Fruit fly (Drosophila melanogaster) whole organism, embryonic: ENCODE data around the gene Atox1.
A peak's percentile ranks its signal among the peaks of the same experiment; 100 is the strongest.

ENCODE experiments used
- BEAF-32 ChIP-seq: fragments of 200-800 bp; sonication (Bioruptor generic); optimal IDR thresholded peaks from 3 replicates; lab custom pipeline; 2017; ENCODE audit warnings: missing biosample characterization, missing genetic modification characterization, mild to moderate bottlenecking, moderate library complexity, missing genetic modification reagents
- Blimp-1 ChIP-seq: fragments of 200-800 bp; sonication (Bioruptor generic); optimal IDR thresholded peaks from 3 replicates; lab custom pipeline; 2018; ENCODE audit warnings: missing biosample characterization, missing genetic modification characterization, mild to moderate bottlenecking, moderate library complexity, missing genetic modification reagents
- CG10366 ChIP-seq: fragments of 200-800 bp; sonication (Bioruptor generic); IDR thresholded peaks from 2 replicates; pipeline ENCODE4 v1.3.6; 2022; ENCODE audit warnings: missing biosample characterization, missing genetic modification characterization
- CG10462 ChIP-seq: fragments of 200-800 bp; sonication (Bioruptor generic); optimal IDR thresholded peaks from 2 replicates; lab custom pipeline; 2016; ENCODE audit warnings: missing biosample characterization, missing genetic modification characterization
- CG10543 ChIP-seq: fragments of 200-800 bp; sonication (Bioruptor generic); optimal IDR thresholded peaks from 3 replicates; lab custom pipeline; 2017; ENCODE audit warnings: missing biosample characterization, mild to moderate bottlenecking, missing genetic modification characterization, moderate library complexity
- CG14014 ChIP-seq: fragments of 200-800 bp; sonication (Bioruptor generic); IDR thresholded peaks from 2 replicates; pipeline ENCODE4 v1.3.6; 2022; ENCODE audit warnings: missing biosample characterization, missing genetic modification characterization
- CG14050 ChIP-seq: fragments of 200-800 bp; sonication (Bioruptor generic); IDR thresholded peaks from 3 replicates; pipeline ENCODE4 v1.3.6; 2022; ENCODE audit warnings: missing biosample characterization, missing genetic modification characterization
- CG14710 ChIP-seq: fragments of 200-800 bp; sonication (Bioruptor generic); optimal IDR thresholded peaks from 3 replicates; lab custom pipeline; 2019; ENCODE audit warnings: missing biosample characterization, mild to moderate bottlenecking, missing genetic modification characterization, moderate library complexity
- CG18599 ChIP-seq: fragments of 200-800 bp; sonication (Bioruptor generic); optimal IDR thresholded peaks from 3 replicates; lab custom pipeline; 2017; ENCODE audit warnings: missing biosample characterization, missing genetic modification characterization, mild to moderate bottlenecking, moderate library complexity, missing genetic modification reagents
- CG2116 ChIP-seq: fragments of 200-800 bp; sonication (Bioruptor generic); optimal IDR thresholded peaks from 3 replicates; lab custom pipeline; 2018; ENCODE audit warnings: missing biosample characterization, mild to moderate bottlenecking, missing genetic modification characterization
- CG30020 ChIP-seq: fragments of 200-800 bp; optimal IDR thresholded peaks from 2 replicates; lab custom pipeline; 2019; ENCODE audit warnings: missing biosample characterization, mild to moderate bottlenecking, missing genetic modification characterization, moderate library complexity
- CG34224 ChIP-seq: fragments of 200-800 bp; sonication (Bioruptor generic); IDR thresholded peaks from 3 replicates; pipeline ENCODE4 v1.3.6; 2022; ENCODE audit warnings: missing biosample characterization, missing genetic modification characterization; ENCODE audit not compliant: partially characterized antibody
- CG34422 ChIP-seq: fragments of 200-800 bp; sonication (Bioruptor generic); IDR thresholded peaks from 3 replicates; pipeline ENCODE4 v1.3.6; 2022; ENCODE audit warnings: missing biosample characterization, missing genetic modification characterization
- CG3995 ChIP-seq: fragments of 200-800 bp; sonication (Bioruptor generic); optimal IDR thresholded peaks from 3 replicates; lab custom pipeline; 2016; ENCODE audit warnings: missing biosample characterization, missing genetic modification characterization
- CG4424 ChIP-seq: fragments of 200-800 bp; sonication (Bioruptor generic); optimal IDR thresholded peaks from 3 replicates; lab custom pipeline; 2016; ENCODE audit warnings: missing biosample characterization, missing genetic modification characterization
- CG4617 ChIP-seq: fragments of 200-800 bp; sonication (Bioruptor generic); optimal IDR thresholded peaks from 3 replicates; lab custom pipeline; 2016; ENCODE audit warnings: missing biosample characterization, missing genetic modification characterization, borderline replicate concordance
- CG6683 ChIP-seq: fragments of 200-800 bp; sonication (Bioruptor generic); optimal IDR thresholded peaks from 2 replicates; lab custom pipeline; 2017; ENCODE audit warnings: missing biosample characterization, mild to moderate bottlenecking, missing genetic modification characterization, missing genetic modification reagents
- CG6765 ChIP-seq: fragments of 200-800 bp; sonication (Bioruptor generic); optimal IDR thresholded peaks from 3 replicates; lab custom pipeline; 2017; ENCODE audit warnings: missing biosample characterization, mild to moderate bottlenecking, missing genetic modification characterization
- CG7372 ChIP-seq: fragments of 200-800 bp; sonication (Bioruptor generic); IDR thresholded peaks from 2 replicates; pipeline ENCODE4 v1.3.6; 2022; ENCODE audit warnings: missing biosample characterization, missing genetic modification characterization
- CG7928 ChIP-seq: fragments of 200-800 bp; sonication (Bioruptor generic); optimal IDR thresholded peaks from 2 replicates; lab custom pipeline; 2017; ENCODE audit warnings: missing biosample characterization, mild to moderate bottlenecking, missing genetic modification characterization
- CG9797 ChIP-seq: fragments of 200-800 bp; sonication (Bioruptor generic); optimal IDR thresholded peaks from 3 replicates; lab custom pipeline; 2018; ENCODE audit warnings: missing biosample characterization, mild to moderate bottlenecking, missing genetic modification characterization
- CHES-1-like ChIP-seq: fragments of 200-800 bp; sonication (Bioruptor generic); optimal IDR thresholded peaks from 2 replicates; lab custom pipeline; 2016; ENCODE audit warnings: missing biosample characterization, missing genetic modification characterization
- CkIIα-i1 ChIP-seq: fragments of 200-800 bp; sonication (Bioruptor generic); IDR thresholded peaks from 2 replicates; pipeline ENCODE4 v1.3.6; 2022; ENCODE audit warnings: missing biosample characterization, missing genetic modification characterization
- Doc2 ChIP-seq: fragments of 200-800 bp; sonication (Bioruptor generic); IDR thresholded peaks from 2 replicates; pipeline ENCODE4 v1.3.6; 2022; ENCODE audit warnings: missing biosample characterization, missing genetic modification characterization
- Ets97D ChIP-seq: fragments of 200-800 bp; sonication (Bioruptor generic); optimal IDR thresholded peaks from 3 replicates; lab custom pipeline; 2016; ENCODE audit warnings: missing biosample characterization, missing genetic modification characterization
- GATAe ChIP-seq: fragments of 200-800 bp; sonication (Bioruptor generic); conservative IDR thresholded peaks from 2 replicates; pipeline ENCODE4 v1.3.6; 2022; ENCODE audit warnings: missing biosample characterization, missing genetic modification characterization
- Hr51 ChIP-seq, 2 experiments: fragments of 200-800 bp; sonication (Bioruptor generic); optimal IDR thresholded peaks; 2 replicates in 1 of 2; 3 replicates in 1 of 2; lab custom pipeline; 2016 to 2018; ENCODE audit warnings: missing biosample characterization in 2 of 2, missing genetic modification characterization in 2 of 2, mild to moderate bottlenecking in 1 of 2, moderate library complexity in 1 of 2
- MBD-R2 ChIP-seq: fragments of 200-800 bp; sonication (Bioruptor generic); IDR thresholded peaks from 2 replicates; pipeline ENCODE4 v1.3.6; 2022; ENCODE audit warnings: missing biosample characterization, missing genetic modification characterization
- NfI ChIP-seq: fragments of 200-800 bp; sonication (Bioruptor generic); optimal IDR thresholded peaks from 3 replicates; lab custom pipeline; 2018; ENCODE audit warnings: missing biosample characterization, mild to moderate bottlenecking, missing genetic modification characterization, moderate library complexity
- Pdp1 ChIP-seq, 2 experiments: fragments of 200-800 bp; sonication (Bioruptor generic); optimal IDR thresholded peaks; 3 replicates each; lab custom pipeline; 2016; ENCODE audit warnings: missing biosample characterization in 2 of 2, missing genetic modification characterization in 2 of 2, mild to moderate bottlenecking in 1 of 2, moderate library complexity in 1 of 2
- Sox100B ChIP-seq: fragments of 200-800 bp; sonication (Bioruptor generic); optimal IDR thresholded peaks from 3 replicates; lab custom pipeline; 2018; ENCODE audit warnings: missing biosample characterization, mild to moderate bottlenecking, missing genetic modification characterization
- Usf ChIP-seq: fragments of 200-800 bp; sonication (Bioruptor generic); optimal IDR thresholded peaks from 2 replicates; lab custom pipeline; 2017; ENCODE audit warnings: missing genotype, missing biosample characterization, missing genetic modification characterization
- br ChIP-seq: fragments of >200 bp; optimal IDR thresholded peaks from 2 replicates; lab custom pipeline; 2017
- cwo ChIP-seq: fragments of 200-800 bp; sonication (Bioruptor generic); optimal IDR thresholded peaks from 3 replicates; lab custom pipeline; 2017; ENCODE audit warnings: missing biosample characterization, missing genetic modification characterization, mild to moderate bottlenecking, moderate library complexity, missing genetic modification reagents
- dm ChIP-seq: fragments of 200-800 bp; sonication (Bioruptor generic); optimal IDR thresholded peaks from 3 replicates; lab custom pipeline; 2016; ENCODE audit warnings: missing biosample characterization, missing genetic modification characterization
- gfzf ChIP-seq: fragments of 200-800 bp; sonication (Bioruptor generic); optimal IDR thresholded peaks from 2 replicates; lab custom pipeline; 2016; ENCODE audit warnings: missing biosample characterization, mild to moderate bottlenecking, missing genetic modification characterization, moderate library complexity
- grau ChIP-seq: fragments of 200-800 bp; optimal IDR thresholded peaks from 3 replicates; lab custom pipeline; 2019; ENCODE audit warnings: missing biosample characterization, mild to moderate bottlenecking, missing genetic modification characterization, moderate library complexity
- gsb-n ChIP-seq: fragments of 200-800 bp; sonication (Bioruptor generic); optimal IDR thresholded peaks from 3 replicates; lab custom pipeline; 2018; ENCODE audit warnings: missing biosample characterization, mild to moderate bottlenecking, missing genetic modification characterization
- kni ChIP-seq: fragments of 200-800 bp; sonication (Bioruptor generic); optimal IDR thresholded peaks from 3 replicates; lab custom pipeline; 2017; ENCODE audit warnings: mild to moderate bottlenecking, missing biosample characterization, missing genetic modification reagents, missing genetic modification characterization
- luna ChIP-seq: fragments of 200-800 bp; sonication (Bioruptor generic); optimal IDR thresholded peaks from 2 replicates; lab custom pipeline; 2016; ENCODE audit warnings: missing biosample characterization, missing genetic modification characterization
- nau ChIP-seq: fragments of 200-800 bp; sonication (Bioruptor generic); optimal IDR thresholded peaks from 3 replicates; lab custom pipeline; 2017; ENCODE audit warnings: missing biosample characterization, mild to moderate bottlenecking, missing genetic modification characterization, missing genetic modification reagents
- otp ChIP-seq: fragments of 200-800 bp; sonication (Bioruptor generic); IDR thresholded peaks from 3 replicates; pipeline ENCODE4, ENCODE4 v1.3.6; 2022; ENCODE audit warnings: missing biosample characterization, missing genetic modification characterization
- pzg ChIP-seq: fragments of 200-800 bp; sonication (Bioruptor generic); optimal IDR thresholded peaks from 3 replicates; lab custom pipeline; 2018; ENCODE audit warnings: missing biosample characterization, mild to moderate bottlenecking, missing genetic modification characterization, moderate library complexity
- repo ChIP-seq: fragments of 200-800 bp; sonication (Bioruptor generic); optimal IDR thresholded peaks from 2 replicates; lab custom pipeline; 2016; ENCODE audit warnings: missing biosample characterization, missing genetic modification characterization
- salm ChIP-seq: fragments of 200-800 bp; sonication (Bioruptor generic); optimal IDR thresholded peaks from 2 replicates; lab custom pipeline; 2018; ENCODE audit warnings: missing biosample characterization, mild to moderate bottlenecking, missing genetic modification characterization
- sqz ChIP-seq: fragments of 200-800 bp; sonication (Bioruptor generic); optimal IDR thresholded peaks from 3 replicates; lab custom pipeline; 2018; ENCODE audit warnings: missing biosample characterization, mild to moderate bottlenecking, missing genetic modification characterization
- stwl ChIP-seq: fragments of 200-800 bp; sonication (Bioruptor generic); optimal IDR thresholded peaks from 3 replicates; lab custom pipeline; 2018; ENCODE audit warnings: missing biosample characterization, mild to moderate bottlenecking, missing genetic modification characterization, moderate library complexity
- wek ChIP-seq: fragments of 200-800 bp; sonication (Bioruptor generic); optimal IDR thresholded peaks from 3 replicates; lab custom pipeline; 2018; ENCODE audit warnings: missing biosample characterization, mild to moderate bottlenecking, missing genetic modification characterization, moderate library complexity
- zen ChIP-seq: fragments of 200-800 bp; sonication (Bioruptor generic); optimal IDR thresholded peaks from 3 replicates; lab custom pipeline; 2018; ENCODE audit warnings: missing biosample characterization, mild to moderate bottlenecking, missing genetic modification characterization, moderate library complexity
- zen2 ChIP-seq: fragments of 200-800 bp; sonication (Bioruptor generic); IDR thresholded peaks from 3 replicates; pipeline ENCODE4 v1.3.6; 2022; ENCODE audit warnings: missing biosample characterization, missing genetic modification characterization; ENCODE audit not compliant: partially characterized antibody

The Atox1 gene

DNA sequence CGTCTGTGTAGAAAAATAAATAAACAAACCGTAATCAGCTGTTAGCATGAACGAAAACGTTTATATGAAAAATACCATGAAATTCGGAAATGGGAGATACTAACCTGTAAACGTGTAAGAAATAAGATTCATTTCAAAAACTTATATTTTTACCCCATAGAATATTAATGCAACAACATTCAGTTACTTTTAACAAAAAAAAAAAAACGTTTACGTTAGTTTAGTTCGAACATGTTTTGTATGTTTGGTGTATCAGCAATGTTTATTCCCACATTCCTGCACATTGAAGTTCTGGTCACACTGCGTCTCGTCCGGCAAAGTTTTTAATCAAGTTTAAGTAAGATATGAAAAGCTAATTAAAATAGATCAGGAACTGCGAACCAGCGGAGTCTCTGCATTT, 23.4 kb upstream of the Atox1 start, which contains the start of the genes S1P and CG11307 (continued):
- no peak for TF ChIP-seq dm (GFP tag; lab: Kevin White, UChicago)
- no peak for TF ChIP-seq kni (GFP tag; lab: Kevin White, UChicago)
- TF ChIP-seq CG7372 (GFP tag; lab: Robert Waterston, UW) = no peak
- no peak for TF ChIP-seq CG34224 (GFP tag; lab: Robert Waterston, UW)
- peak; percentile 44 for TF ChIP-seq CG30020
- no peak for TF ChIP-seq GATAe (GFP tag; lab: Robert Waterston, UW)
- peak; percentile 44 for TF ChIP-seq CG2116 (GFP tag; lab: Kevin White, UChicago)
- no peak for TF ChIP-seq CG10543
- no peak for TF ChIP-seq Usf (GFP tag; lab: Kevin White, UChicago)
- TF ChIP-seq CHES-1-like (GFP tag; lab: Kevin White, UChicago) = no peak
- TF ChIP-seq pzg = peak; percentile 37
- no peak for TF ChIP-seq luna (GFP tag; lab: Kevin White, UChicago)
- peak; percentile 34 for TF ChIP-seq BEAF-32
- TF ChIP-seq NfI = no peak
- peak; percentile 90 for TF ChIP-seq gfzf (GFP tag; lab: Kevin White, UChicago)
- TF ChIP-seq CG4617 (GFP tag; lab: Kevin White, UChicago) = peak; percentile 45
- TF ChIP-seq CG14710 (tag; lab: Kevin White, UChicago) = peak; percentile 46
- TF ChIP-seq stwl (tag; lab: Kevin White, UChicago) = peak; percentile 68
- no peak for TF ChIP-seq CG7928 (GFP tag; lab: Kevin White, UChicago)
- TF ChIP-seq wek = no peak
- TF ChIP-seq Ets97D (GFP tag; lab: Kevin White, UChicago) = peak; percentile 3
- TF ChIP-seq CG14050 = no peak
- TF ChIP-seq Sox100B (GFP tag; lab: Kevin White, UChicago) = no peak
- TF ChIP-seq zen2 = no peak
- no peak for TF ChIP-seq CG18599 (GFP tag; lab: Kevin White, UChicago)
- no peak for TF ChIP-seq CG34422 (GFP tag; lab: Robert Waterston, UW)
- TF ChIP-seq Doc2 (GFP tag; lab: Robert Waterston, UW) = no peak
- TF ChIP-seq CG14014 (GFP tag; lab: Robert Waterston, UW) = no peak
- peak; percentile 75 for TF ChIP-seq CG9797 (GFP tag; lab: Kevin White, UChicago)
- TF ChIP-seq CG10462 (GFP tag; lab: Kevin White, UChicago) = no peak
- TF ChIP-seq Hr51 (GFP tag; optimal IDR thresholded peaks at IDR 0.05; lab: Kevin White, UChicago) = no peak
- peak; percentile 70 for TF ChIP-seq MBD-R2 (GFP tag; lab: Robert Waterston, UW)
- no peak for TF ChIP-seq salm (tag; lab: Kevin White, UChicago)
- TF ChIP-seq nau (GFP tag; lab: Kevin White, UChicago) = no peak
- TF ChIP-seq CG3995 (GFP tag; lab: Kevin White, UChicago) = peak; percentile 26
- TF ChIP-seq repo (GFP tag; lab: Kevin White, UChicago) = no peak
- TF ChIP-seq grau (tag; lab: Kevin White, UChicago) = no peak
- TF ChIP-seq CG4424 (GFP tag; lab: Kevin White, UChicago) = no peak
- no peak for TF ChIP-seq br
- TF ChIP-seq otp = no peak
- no peak for TF ChIP-seq CG10366 (GFP tag; lab: Robert Waterston, UW)
- TF ChIP-seq sqz (GFP tag; lab: Kevin White, UChicago) = no peak
- TF ChIP-seq gsb-n = no peak
- no peak for TF ChIP-seq Blimp-1
- no peak for TF ChIP-seq cwo (GFP tag; lab: Kevin White, UChicago)
- no peak for TF ChIP-seq CkIIα-i1 (GFP tag; lab: Robert Waterston, UW)
- no peak for TF ChIP-seq zen
- no peak for TF ChIP-seq CG6683
- TF ChIP-seq CG6765 (GFP tag; lab: Kevin White, UChicago) = no peak
- no peak for TF ChIP-seq Pdp1 (GFP tag; optimal IDR thresholded peaks at IDR 0.05; lab: Kevin White, UChicago)
